Fruit fly (Drosophila melanogaster): ENCODE measurements around the gene RpS26.
A peak's percentile ranks its signal among the peaks of the same experiment; 100 is the strongest.

Gene RpS26

DNA sequence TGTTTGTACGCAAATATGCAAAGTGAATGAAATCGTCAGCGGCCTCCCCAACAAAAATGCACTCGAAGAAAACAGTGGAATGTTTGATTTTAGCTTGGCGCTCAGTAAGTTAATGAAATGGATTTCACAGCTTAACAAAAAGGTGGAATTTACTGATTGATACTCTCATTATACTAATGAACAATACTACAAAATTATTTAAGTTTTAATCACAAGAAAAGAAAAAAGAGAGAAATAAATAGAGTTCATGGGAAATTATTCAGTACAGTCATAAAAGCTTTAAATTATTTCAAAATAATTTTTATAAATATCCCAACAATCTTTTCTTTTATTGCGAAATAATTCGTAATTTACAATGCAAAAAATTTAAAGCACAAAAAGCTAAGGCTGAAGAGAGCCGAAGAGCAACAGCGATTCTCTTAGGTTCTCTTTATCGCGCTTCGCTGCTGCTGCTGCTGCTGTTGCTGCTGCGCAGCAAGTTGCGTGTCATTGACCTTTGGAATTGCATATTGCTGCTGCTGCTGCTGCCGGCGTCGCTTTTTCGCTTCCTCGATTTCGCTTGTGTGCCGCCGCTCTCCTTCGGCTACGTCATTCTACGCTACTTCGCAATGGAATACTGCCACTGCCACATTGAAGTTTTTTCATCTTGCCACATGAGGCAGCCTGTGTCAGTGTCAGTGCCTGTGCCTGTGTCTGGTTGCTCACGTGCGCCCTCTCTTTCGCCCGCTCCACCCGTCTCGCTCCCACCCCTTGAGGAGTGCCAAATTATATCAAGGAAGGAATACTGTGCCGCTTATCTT is 22.5 kb upstream of the RpS26 start (continued):
- TF ChIP-seq Eip78C (GFP tag) (peak; percentile 95), esn (GFP tag; optimal IDR thresholded peaks at IDR 0.05) (peak; percentile 88), fd59A (GFP tag; optimal IDR thresholded peaks at IDR 0.05) (peak; percentile 21), Eip75B (GFP tag; optimal IDR thresholded peaks at IDR 0.05) (peak; percentile 83), CG10631 (GFP tag; optimal IDR thresholded peaks at IDR 0.05) (peak; percentile 74), Sox102F (GFP tag; optimal IDR thresholded peaks at IDR 0.05) (peak; percentile 75), OdsH (GFP tag; optimal IDR thresholded peaks at IDR 0.05) (peak; percentile 85), dsx (GFP tag; optimal IDR thresholded peaks at IDR 0.05; ENCODE audit: poor library complexity, severe bottlenecking) (peak; percentile 55), CG6854 (GFP tag; optimal IDR thresholded peaks at IDR 0.05) (no peak), CG1621 (tag; optimal IDR thresholded peaks at IDR 0.05) (peak; percentile 6), CG6276 (GFP tag; optimal IDR thresholded peaks at IDR 0.05) (peak; percentile 63), CG31627 (GFP tag; optimal IDR thresholded peaks at IDR 0.05) (peak; percentile 74), Hr38 (GFP tag; optimal IDR thresholded peaks at IDR 0.05) (no peak), Gug (GFP tag; IDR thresholded peaks at IDR 0.05) (peak; percentile 38), Met (GFP tag; optimal IDR thresholded peaks at IDR 0.05) (peak; percentile 85), CG15336 (GFP tag; IDR thresholded peaks at IDR 0.05) (peak; percentile 84)

- TF ChIP-seq Blimp-1 (GFP tag; optimal IDR thresholded peaks at IDR 0.05) (no peak), achi (GFP tag; optimal IDR thresholded peaks at IDR 0.05) (no peak), svp (GFP tag) (no peak), Hr39 (GFP tag; optimal IDR thresholded peaks at IDR 0.05) (peak; percentile 30), dsx (GFP tag; optimal IDR thresholded peaks at IDR 0.05; ENCODE audit: poor library complexity, severe bottlenecking) (peak; percentile 50), CG3032 (tag; optimal IDR thresholded peaks at IDR 0.05) (no peak), Gug (GFP tag; IDR thresholded peaks at IDR 0.05) (peak; percentile 21; the same call in 1 of the 2 replicates), Sox15 (GFP tag; optimal IDR thresholded peaks at IDR 0.05) (no peak), fd85E (GFP tag; optimal IDR thresholded peaks at IDR 0.05) (no peak), cyc (GFP tag; optimal IDR thresholded peaks at IDR 0.05) (no peak), CG11902 (GFP tag; optimal IDR thresholded peaks at IDR 0.05) (no peak), Sox102F (GFP tag; optimal IDR thresholded peaks at IDR 0.05) (no peak), CG6276 (GFP tag; optimal IDR thresholded peaks at IDR 0.05) (no peak), CG34406 (GFP tag; optimal IDR thresholded peaks at IDR 0.05) (no peak), Eip78C (GFP tag) (no peak), Smox (GFP tag; optimal IDR thresholded peaks at IDR 0.05) (no peak), CG8119 (GFP tag; IDR thresholded peaks at IDR 0.05) (no peak), CG9139 (GFP tag; optimal IDR thresholded peaks at IDR 0.05) (no peak), acj6 (GFP tag; optimal IDR thresholded peaks at IDR 0.05) (no peak), Ets96B (tag; optimal IDR thresholded peaks at IDR 0.05) (no peak), Lpt (GFP tag; optimal IDR thresholded peaks at IDR 0.05) (peak; percentile 61), salr (GFP tag; optimal IDR thresholded peaks at IDR 0.05) (no peak), CG31627 (GFP tag; optimal IDR thresholded peaks at IDR 0.05) (peak; percentile 15), CG3919 (GFP tag; optimal IDR thresholded peaks at IDR 0.05) (no peak), ss (GFP tag; optimal IDR thresholded peaks at IDR 0.05) (peak; percentile 39 to 54), CG11762 (GFP tag; optimal IDR thresholded peaks at IDR 0.05; ENCODE audit: insufficient read depth) (no peak), CG4318 (GFP tag; optimal IDR thresholded peaks at IDR 0.05) (no peak), CG8632 (GFP tag; optimal IDR thresholded peaks at IDR 0.05) (no peak), spab (GFP tag; optimal IDR thresholded peaks at IDR 0.05) (no peak)
Measured at dm6 chr2L:18464116-18464530, 21.0 kb upstream of the RpS26 start.
